Worm (Caenorhabditis elegans) whole organism, L1 larva: ENCODE measurements around the gene F32D8.13.

Experiments
- aha-1 ChIP-seq: fragments of 150-350 bp; optimal IDR thresholded peaks from 2 replicates; lab custom pipeline; 2014; ENCODE audit warnings: missing biosample characterization, missing genetic modification characterization
- dpl-1 ChIP-seq, 3 experiments: fragments of 150-350 bp in 2 of 3; sonication (generic microtip) in 1 of 3; optimal IDR thresholded peaks; 2 replicates each; lab custom pipeline; 2014 to 2017; ENCODE audit warnings: missing biosample characterization in 3 of 3, missing genetic modification characterization in 3 of 3, missing genetic modification reagents in 3 of 3
- nhr-11 ChIP-seq: fragments of 150-350 bp; optimal IDR thresholded peaks from 2 replicates; lab custom pipeline; 2014; ENCODE audit warnings: missing biosample characterization, missing genetic modification characterization
- tlp-1 ChIP-seq: fragments of 150-350 bp; optimal IDR thresholded peaks from 2 replicates; lab custom pipeline; 2014; ENCODE audit warnings: missing biosample characterization, missing genetic modification characterization

DNA sequence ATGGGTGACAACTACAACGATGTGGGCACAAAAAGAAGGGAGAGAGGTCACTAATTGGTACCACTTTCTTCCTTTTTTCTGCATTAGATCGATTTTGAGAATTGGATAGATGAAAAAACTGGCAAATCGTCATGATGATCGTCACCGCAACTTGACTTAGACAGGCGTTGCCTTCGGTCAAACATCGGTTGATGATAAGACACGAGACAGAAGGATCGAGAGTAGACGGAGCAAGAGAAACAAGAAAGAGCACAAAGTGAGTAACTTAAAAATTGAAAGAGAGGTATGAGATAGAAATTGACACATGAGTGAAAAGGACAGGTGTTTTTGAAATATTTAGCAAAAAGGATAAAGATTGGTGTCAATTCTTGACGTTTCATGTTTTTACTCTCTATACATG, 26.3 kb downstream of the F32D8.13 start:
- TF ChIP-seq dpl-1 (GFP tag; optimal IDR thresholded peaks at IDR 0.05; lab: Kevin White, UChicago), result no peak
- no peak for TF ChIP-seq tlp-1 (tag; lab: Kevin White, UChicago)
- no peak for TF ChIP-seq nhr-11 (tag; lab: Kevin White, UChicago)
- TF ChIP-seq aha-1 (tag; lab: Kevin White, UChicago), result no peak
